Worm (Caenorhabditis elegans) whole organism, L4/young adult: ENCODE data around the gene fbxb-29.

Experiments
- W03F9.2 ChIP-seq: fragments of 150-350 bp; optimal IDR thresholded peaks from 2 replicates; lab custom pipeline; 2014; ENCODE audit warnings: missing biosample characterization, missing genetic modification characterization
- dao-5 ChIP-seq: sonication (generic microtip); optimal IDR thresholded peaks from 2 replicates; lab custom pipeline; 2016; ENCODE audit warnings: missing genotype, missing genetic modification characterization, moderate library complexity, missing compliant biosample characterization
- him-1 ChIP-seq: sonication (generic microtip); optimal IDR thresholded peaks from 2 replicates; lab custom pipeline; 2016; ENCODE audit warnings: missing genotype, missing genetic modification reagents, missing genetic modification characterization, missing compliant biosample characterization

DNA sequence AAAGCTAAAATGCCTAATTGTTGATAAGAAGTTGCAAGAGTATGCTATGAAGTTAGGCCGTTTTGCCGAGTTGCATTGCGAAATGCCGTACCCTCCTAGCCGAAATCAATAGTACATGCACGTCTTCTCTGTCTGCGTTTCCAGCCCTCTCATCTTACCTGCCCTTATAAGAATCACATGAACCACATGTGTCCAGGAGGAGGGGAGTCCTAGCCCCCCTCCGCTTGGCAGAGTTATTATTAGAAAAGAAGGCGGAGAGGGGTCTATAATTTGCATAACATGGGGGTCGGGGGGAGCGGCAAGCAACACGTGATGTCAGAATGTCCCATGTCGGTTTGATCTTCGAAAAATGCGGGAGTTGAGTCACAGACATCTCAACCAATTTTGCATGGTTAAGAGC, 46.3 kb downstream of the fbxb-29 start:
- TF ChIP-seq dao-5 (tag; lab: Kevin White, UChicago) (no peak), him-1 (tag; lab: Kevin White, UChicago) (no peak), W03F9.2 (tag; lab: Kevin White, UChicago) (no peak)
